Fruit fly (Drosophila melanogaster) Kc167 (cell line): ENCODE data around the gene PH4alphaNE3.

Experiments
- Myc ChIP-seq: fragments of >200 bp; optimal IDR thresholded peaks from 2 replicates; lab custom pipeline; 2017; ENCODE audit warnings: missing external identifiers
- Sin3A ChIP-seq: fragments of >200 bp; optimal IDR thresholded peaks from 2 replicates; lab custom pipeline; 2018; ENCODE audit warnings: missing external identifiers
- h ChIP-seq: fragments of >200 bp; optimal IDR thresholded peaks from 3 replicates; lab custom pipeline; 2018; ENCODE audit warnings: missing external identifiers
- insv ChIP-seq: fragments of >200 bp; optimal IDR thresholded peaks from 3 replicates; lab custom pipeline; 2018; ENCODE audit warnings: missing external identifiers
- psq ChIP-seq: fragments of >200 bp; optimal IDR thresholded peaks from 2 replicates; lab custom pipeline; 2017; ENCODE audit warnings: missing external identifiers
- ttk ChIP-seq: sonication (Bioruptor generic); optimal IDR thresholded peaks from 2 replicates; lab custom pipeline; 2017; ENCODE audit warnings: missing external identifiers

PH4alphaNE3 gene

dm6 chr3R:30603881-30604280 lies at the start of gene PH4alphaNE3:
PH4alphaNE3 (plus strand) TSS chr3R:30604181.
- TF ChIP-seq ttk (lab: Kevin White, UChicago): no peak
- no peak for TF ChIP-seq psq (lab: Kevin White, UChicago)
- TF ChIP-seq Sin3A (lab: Kevin White, UChicago): no peak
- TF ChIP-seq Myc (lab: Kevin White, UChicago): no peak
- no peak for TF ChIP-seq insv (lab: Kevin White, UChicago)
- TF ChIP-seq h (lab: Kevin White, UChicago): no peak

- TF ChIP-seq Sin3A (lab: Kevin White, UChicago) (no peak), insv (lab: Kevin White, UChicago) (no peak), ttk (lab: Kevin White, UChicago) (no peak), Myc (lab: Kevin White, UChicago) (no peak), psq (lab: Kevin White, UChicago) (no peak), h (lab: Kevin White, UChicago) (no peak)
Observed at dm6 chr3R:30560070-30560469, 43.9 kb upstream of the PH4alphaNE3 start, which contains the start of gene CG34155. CG34155 (minus strand) TSS chr3R:30560199.

- TF ChIP-seq Sin3A (lab: Kevin White, UChicago) (no peak), insv (lab: Kevin White, UChicago) (no peak), psq (lab: Kevin White, UChicago) (no peak), h (lab: Kevin White, UChicago) (no peak), ttk (lab: Kevin White, UChicago) (no peak), Myc (lab: Kevin White, UChicago) (no peak)
Observed at dm6 chr3R:30561207-30561606, 42.8 kb upstream of the PH4alphaNE3 start.

- TF ChIP-seq insv (lab: Kevin White, UChicago) (no peak), ttk (lab: Kevin White, UChicago) (no peak), Sin3A (lab: Kevin White, UChicago) (no peak), psq (lab: Kevin White, UChicago) (no peak), h (lab: Kevin White, UChicago) (no peak), Myc (lab: Kevin White, UChicago) (no peak)
Observed at dm6 chr3R:30562733-30563259, 41.2 kb upstream of the PH4alphaNE3 start.

- TF ChIP-seq Myc (lab: Kevin White, UChicago): no peak
- TF ChIP-seq ttk (lab: Kevin White, UChicago): no peak
- no peak for TF ChIP-seq psq (lab: Kevin White, UChicago)
- no peak for TF ChIP-seq h (lab: Kevin White, UChicago)
- TF ChIP-seq Sin3A (lab: Kevin White, UChicago): no peak
- TF ChIP-seq insv (lab: Kevin White, UChicago): no peak
Observed at dm6 chr3R:30563260-30564080, 40.5 kb upstream of the PH4alphaNE3 start.

dm6 chr3R:30564479-30564878 lies 39.5 kb upstream of the PH4alphaNE3 start:
- no peak for TF ChIP-seq insv (lab: Kevin White, UChicago)
- TF ChIP-seq ttk (lab: Kevin White, UChicago): no peak
- TF ChIP-seq Myc (lab: Kevin White, UChicago): no peak
- TF ChIP-seq h (lab: Kevin White, UChicago): no peak
- no peak for TF ChIP-seq psq (lab: Kevin White, UChicago)
- no peak for TF ChIP-seq Sin3A (lab: Kevin White, UChicago)

- no peak for TF ChIP-seq insv (lab: Kevin White, UChicago)
- TF ChIP-seq Sin3A (lab: Kevin White, UChicago): no peak
- TF ChIP-seq Myc (lab: Kevin White, UChicago): no peak
- TF ChIP-seq h (lab: Kevin White, UChicago): no peak
- TF ChIP-seq ttk (lab: Kevin White, UChicago): no peak
- no peak for TF ChIP-seq psq (lab: Kevin White, UChicago)
Observed at dm6 chr3R:30566181-30566902, 37.6 kb upstream of the PH4alphaNE3 start.

- no peak for TF ChIP-seq Myc (lab: Kevin White, UChicago)
- TF ChIP-seq ttk (lab: Kevin White, UChicago): no peak
- no peak for TF ChIP-seq h (lab: Kevin White, UChicago)
- TF ChIP-seq Sin3A (lab: Kevin White, UChicago): no peak
- no peak for TF ChIP-seq psq (lab: Kevin White, UChicago)
- TF ChIP-seq insv (lab: Kevin White, UChicago): no peak
Observed at dm6 chr3R:30567215-30567614, 36.8 kb upstream of the PH4alphaNE3 start.

dm6 chr3R:30570554-30571141 lies 33.3 kb upstream of the PH4alphaNE3 start:
- TF ChIP-seq insv (lab: Kevin White, UChicago): no peak

- TF ChIP-seq psq (lab: Kevin White, UChicago) (no peak), h (lab: Kevin White, UChicago) (no peak), ttk (lab: Kevin White, UChicago) (no peak)
Observed at dm6 chr3R:30579129-30579528, 24.9 kb upstream of the PH4alphaNE3 start, which contains the start of gene CG9702. CG9702 (plus strand) TSS chr3R:30579429.

- TF ChIP-seq Sin3A (lab: Kevin White, UChicago) (no peak), insv (lab: Kevin White, UChicago) (no peak), ttk (lab: Kevin White, UChicago) (no peak), psq (lab: Kevin White, UChicago) (no peak), h (lab: Kevin White, UChicago) (no peak), Myc (lab: Kevin White, UChicago) (no peak)
Observed at dm6 chr3R:30583542-30583941, 20.4 kb upstream of the PH4alphaNE3 start, which contains the start of gene Rpt6R. Rpt6R (minus strand) TSS chr3R:30583697.
